Worm (Caenorhabditis elegans) whole organism, L4/young adult: ENCODE measurements around the gene dhs-31.

ENCODE experiments used
- W03F9.2 ChIP-seq: fragments of 150-350 bp; optimal IDR thresholded peaks from 2 replicates; lab custom pipeline; 2014; ENCODE audit warnings: missing biosample characterization, missing genetic modification characterization
- dao-5 ChIP-seq: sonication (generic microtip); optimal IDR thresholded peaks from 2 replicates; lab custom pipeline; 2016; ENCODE audit warnings: missing genotype, missing genetic modification characterization, moderate library complexity, missing compliant biosample characterization
- him-1 ChIP-seq: sonication (generic microtip); optimal IDR thresholded peaks from 2 replicates; lab custom pipeline; 2016; ENCODE audit warnings: missing genotype, missing genetic modification reagents, missing genetic modification characterization, missing compliant biosample characterization

DNA sequence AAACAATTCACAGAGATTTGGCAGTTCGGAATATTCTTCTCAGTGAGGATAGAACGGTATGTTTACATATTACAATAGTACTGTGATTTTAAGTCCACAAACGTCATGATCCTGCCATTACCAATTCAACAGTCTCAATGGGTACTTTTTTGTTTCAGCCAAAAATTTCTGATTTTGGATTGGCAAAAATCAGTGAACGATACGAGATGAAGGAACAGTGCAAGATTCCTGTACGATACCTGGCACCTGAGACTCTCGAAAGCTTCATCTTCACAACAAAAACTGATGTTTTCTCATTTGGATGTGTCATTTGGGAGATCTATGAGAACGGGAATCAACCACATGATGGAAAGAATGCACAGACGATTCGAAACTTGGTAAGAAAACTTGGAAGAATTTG, 37.3 kb upstream of the dhs-31 start:
- no peak for TF ChIP-seq dao-5 (tag; lab: Kevin White, UChicago)
- no peak for TF ChIP-seq him-1
- TF ChIP-seq W03F9.2, result no peak
